Worm (Caenorhabditis elegans): ENCODE results near the gene dnc-2.

DNA sequence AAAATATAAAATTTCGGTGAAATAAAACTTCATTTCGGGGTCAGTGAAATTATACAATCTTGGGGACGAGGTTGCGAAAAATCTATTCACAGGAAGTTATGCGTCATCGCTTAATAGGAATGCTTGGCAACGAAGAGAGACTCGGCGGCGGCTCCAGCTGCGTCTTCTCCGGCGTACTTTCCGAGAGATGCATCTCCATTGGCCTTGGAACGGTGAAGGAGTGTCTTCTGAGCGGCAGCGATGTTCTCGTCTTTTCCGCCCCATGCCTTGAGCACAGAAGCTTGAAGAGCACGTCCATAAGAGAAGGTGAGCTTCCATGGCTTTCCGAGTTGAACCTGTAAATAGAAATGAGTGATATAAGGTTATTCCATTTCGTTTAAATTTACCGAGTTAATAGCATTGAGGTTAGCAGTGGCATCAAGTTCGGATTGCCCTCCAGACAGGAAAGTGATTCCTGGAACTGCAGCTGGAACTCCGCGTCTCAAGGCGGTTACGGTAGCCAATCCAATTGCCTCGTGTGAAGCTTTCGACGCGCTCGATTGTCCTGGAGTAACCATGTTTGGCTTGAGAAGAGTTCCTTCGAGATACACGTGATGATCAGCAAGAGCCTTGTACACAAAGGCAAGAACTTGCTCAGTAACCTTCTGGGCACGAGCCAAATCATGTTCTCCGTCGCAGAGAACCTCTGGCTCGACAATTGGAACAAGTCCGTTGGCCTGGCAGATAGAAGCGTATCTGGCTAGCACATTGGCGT is 50.7 kb downstream of the dnc-2 start:
- TF ChIP-seq rnt-1 (tag; optimal IDR thresholded peaks at IDR 0.05) (no peak), ceh-45 (GFP tag; IDR thresholded peaks at IDR 0.05) (no peak), npax-4 (tag; optimal IDR thresholded peaks at IDR 0.05) (no peak), ama-1 (optimal IDR thresholded peaks at IDR 0.05) (no peak)
